Fruit fly (Drosophila melanogaster): ENCODE measurements around the gene CG42353.

DNA sequence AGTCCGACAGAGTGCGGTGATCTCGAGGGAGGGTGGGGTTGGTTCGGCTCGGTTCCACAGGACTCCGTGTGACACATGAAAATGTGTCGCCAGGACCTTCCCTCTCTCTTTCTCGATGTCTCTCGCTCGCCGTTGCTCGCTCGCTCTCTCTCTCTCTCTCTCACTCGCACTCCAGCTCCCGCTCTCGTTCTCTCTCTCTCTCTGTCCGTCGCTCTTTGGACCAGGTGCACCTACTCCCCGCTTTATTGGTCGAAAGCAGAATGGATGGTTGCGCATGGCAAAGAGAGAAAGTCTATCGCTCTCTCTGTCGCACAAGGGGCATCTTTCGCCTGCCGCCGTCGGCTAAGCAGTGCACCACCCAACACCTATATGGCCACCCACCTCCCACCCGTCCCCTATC lies 45.8 kb upstream of the CG42353 start:
- TF ChIP-seq Dll (optimal IDR thresholded peaks at IDR 0.05): no peak
- no peak for TF ChIP-seq usp (GFP tag; optimal IDR thresholded peaks at IDR 0.05)
- no peak for TF ChIP-seq psq (optimal IDR thresholded peaks at IDR 0.05)
- no peak for TF ChIP-seq pan (optimal IDR thresholded peaks at IDR 0.05)
- TF ChIP-seq CG8478 (optimal IDR thresholded peaks at IDR 0.05): no peak
